Fruit fly (Drosophila melanogaster): ENCODE measurements around the gene Nplp4.

The Nplp4 gene

dm6 chr2L:2013836-2014434 lies 5.7 kb downstream of the Nplp4 start (continued):
- TF ChIP-seq kay (GFP tag; optimal IDR thresholded peaks at IDR 0.05), result no peak
- TF ChIP-seq CG15479 (GFP tag; optimal IDR thresholded peaks at IDR 0.05), result peak; percentile 21
- no peak for TF ChIP-seq CG18011 (GFP tag; optimal IDR thresholded peaks at IDR 0.05)
- TF ChIP-seq Pdp1 (GFP tag; optimal IDR thresholded peaks at IDR 0.05), result peak in 1 of 2 experiments; percentile 12
- no peak for TF ChIP-seq MTF-1 (GFP tag; optimal IDR thresholded peaks at IDR 0.05; ENCODE audit: borderline replicate concordance)
- TF ChIP-seq CG5245 (GFP tag; optimal IDR thresholded peaks at IDR 0.05), result no peak
- TF ChIP-seq so (GFP tag; IDR thresholded peaks at IDR 0.05), result no peak
- no peak for TF ChIP-seq CG13775 (GFP tag; optimal IDR thresholded peaks at IDR 0.05)
- TF ChIP-seq twi (tag; optimal IDR thresholded peaks at IDR 0.05), result peak; percentile 88
- no peak for TF ChIP-seq Blimp-1 (GFP tag; optimal IDR thresholded peaks at IDR 0.05)
- TF ChIP-seq Drgx (GFP tag; IDR thresholded peaks at IDR 0.05), result no peak
- no peak for TF ChIP-seq CG9215 (GFP tag; IDR thresholded peaks at IDR 0.05)
- TF ChIP-seq CG18599 (GFP tag; optimal IDR thresholded peaks at IDR 0.05), result peak; percentile 6
- no peak for TF ChIP-seq CG14965 (GFP tag; optimal IDR thresholded peaks at IDR 0.05; ENCODE audit: borderline replicate concordance)
- no peak for TF ChIP-seq nerfin-1 (tag; optimal IDR thresholded peaks at IDR 0.05)
- TF ChIP-seq CG15514 (GFP tag; optimal IDR thresholded peaks at IDR 0.05), result peak; percentile 4
- TF ChIP-seq CG14710 (tag; optimal IDR thresholded peaks at IDR 0.05), result no peak
- TF ChIP-seq CG4707 (GFP tag; optimal IDR thresholded peaks at IDR 0.05), result no peak
- no peak for TF ChIP-seq CG9797 (GFP tag; optimal IDR thresholded peaks at IDR 0.05)
- no peak for TF ChIP-seq Nf-YC (tag; optimal IDR thresholded peaks at IDR 0.05)
- TF ChIP-seq Trl (optimal IDR thresholded peaks at IDR 0.05), result peak; percentile 12 to 39
- TF ChIP-seq Trl (GFP tag; optimal IDR thresholded peaks at IDR 0.05), result no peak
- TF ChIP-seq oc (tag; optimal IDR thresholded peaks at IDR 0.05), result no peak
- no peak for TF ChIP-seq CG11093 (GFP tag; IDR thresholded peaks at IDR 0.05)
- no peak for TF ChIP-seq tap (tag; optimal IDR thresholded peaks at IDR 0.05)
- no peak for TF ChIP-seq Atf3 (GFP tag; optimal IDR thresholded peaks at IDR 0.05)
- peak; percentile 5 for TF ChIP-seq CG1603 (tag; optimal IDR thresholded peaks at IDR 0.05)
- no peak for TF ChIP-seq CG15011 (GFP tag; optimal IDR thresholded peaks at IDR 0.05)
- no peak for TF ChIP-seq Sry-δ (GFP tag; optimal IDR thresholded peaks at IDR 0.05)
- no peak for TF ChIP-seq seq (GFP tag; IDR thresholded peaks at IDR 0.05)
- TF ChIP-seq Bgb (GFP tag; IDR thresholded peaks at IDR 0.05; ENCODE audit: partially characterized antibody), result no peak
- TF ChIP-seq Spps (tag; optimal IDR thresholded peaks at IDR 0.05), result no peak
- no peak for TF ChIP-seq CG12219 (GFP tag; optimal IDR thresholded peaks at IDR 0.05)
- no peak for TF ChIP-seq CG8359 (GFP tag; optimal IDR thresholded peaks at IDR 0.05; ENCODE audit: borderline replicate concordance)
- no peak for TF ChIP-seq ken (GFP tag; IDR thresholded peaks at IDR 0.05)
- no peak for TF ChIP-seq CG7745 (tag; optimal IDR thresholded peaks at IDR 0.05)
- TF ChIP-seq btn (GFP tag; optimal IDR thresholded peaks at IDR 0.05), result no peak
- TF ChIP-seq tio (GFP tag; optimal IDR thresholded peaks at IDR 0.05), result no peak
- peak; percentile 30 for TF ChIP-seq sens (GFP tag)
- TF ChIP-seq dmrt99B (tag; optimal IDR thresholded peaks at IDR 0.05), result no peak
- TF ChIP-seq CoRest (tag; optimal IDR thresholded peaks at IDR 0.05), result no peak
- no peak for TF ChIP-seq CG10654 (GFP tag; optimal IDR thresholded peaks at IDR 0.05)
- TF ChIP-seq tll (GFP tag; optimal IDR thresholded peaks at IDR 0.05), result peak in 1 of 2 experiments; percentile 56
- no peak for TF ChIP-seq stc (GFP tag; IDR thresholded peaks at IDR 0.05)
- peak; percentile 30 for TF ChIP-seq Fer1 (GFP tag; optimal IDR thresholded peaks at IDR 0.05)
- no peak for TF ChIP-seq Dll (GFP tag; IDR thresholded peaks at IDR 0.05; ENCODE audit: partially characterized antibody)
- no peak for TF ChIP-seq Atf-2 (GFP tag; optimal IDR thresholded peaks at IDR 0.05)
- peak; percentile 27 for TF ChIP-seq CG12769 (tag; optimal IDR thresholded peaks at IDR 0.05)
- no peak for TF ChIP-seq Oaz (GFP tag; IDR thresholded peaks at IDR 0.05)

Measured in whole organism, embryonic.